Fruit fly (Drosophila melanogaster) whole organism, embryonic: ENCODE results near the gene CG31559.

Experiments used
- Asciz ChIP-seq: fragments of 200-800 bp; sonication (Bioruptor generic); optimal IDR thresholded peaks from 2 replicates; lab custom pipeline; 2017; ENCODE audit warnings: missing biosample characterization, mild to moderate bottlenecking, missing genetic modification characterization, missing genetic modification reagents
- Atf3 ChIP-seq: fragments of 200-800 bp; sonication (Bioruptor generic); optimal IDR thresholded peaks from 3 replicates; lab custom pipeline; 2016; ENCODE audit warnings: missing biosample characterization, missing genetic modification characterization
- BEAF-32 ChIP-seq: fragments of 200-800 bp; sonication (Bioruptor generic); optimal IDR thresholded peaks from 3 replicates; lab custom pipeline; 2017; ENCODE audit warnings: missing biosample characterization, missing genetic modification characterization, mild to moderate bottlenecking, moderate library complexity, missing genetic modification reagents
- Blimp-1 ChIP-seq: fragments of 200-800 bp; sonication (Bioruptor generic); optimal IDR thresholded peaks from 3 replicates; lab custom pipeline; 2018; ENCODE audit warnings: missing biosample characterization, missing genetic modification characterization, mild to moderate bottlenecking, moderate library complexity, missing genetic modification reagents
- CG10654 ChIP-seq: fragments of 200-800 bp; sonication (Bioruptor generic); optimal IDR thresholded peaks from 2 replicates; lab custom pipeline; 2016; ENCODE audit warnings: missing biosample characterization, missing genetic modification characterization
- CG10959 ChIP-seq: fragments of 200-800 bp; sonication (Bioruptor generic); IDR thresholded peaks from 2 replicates; pipeline ENCODE4 v1.3.6; 2022; ENCODE audit warnings: missing biosample characterization, missing genetic modification characterization
- CG11504 ChIP-seq: fragments of 200-800 bp; sonication (Bioruptor generic); optimal IDR thresholded peaks from 3 replicates; lab custom pipeline; 2019; ENCODE audit warnings: missing biosample characterization, mild to moderate bottlenecking, missing genetic modification characterization, moderate library complexity
- CG12219 ChIP-seq: fragments of 200-800 bp; sonication (Bioruptor generic); optimal IDR thresholded peaks from 3 replicates; lab custom pipeline; 2018; ENCODE audit warnings: missing biosample characterization, mild to moderate bottlenecking, missing genetic modification characterization
- CG13123 ChIP-seq: fragments of 200-800 bp; sonication (Bioruptor generic); optimal IDR thresholded peaks from 2 replicates; lab custom pipeline; 2016; ENCODE audit warnings: missing biosample characterization, missing genetic modification characterization
- CG14014 ChIP-seq: fragments of 200-800 bp; sonication (Bioruptor generic); IDR thresholded peaks from 2 replicates; pipeline ENCODE4 v1.3.6; 2022; ENCODE audit warnings: missing biosample characterization, missing genetic modification characterization
- CG14441 ChIP-seq: fragments of 200-800 bp; sonication (Bioruptor generic); IDR thresholded peaks from 2 replicates; pipeline ENCODE4 v1.3.6; 2022; ENCODE audit warnings: missing biosample characterization, missing genetic modification characterization
- CG14667 ChIP-seq: fragments of 200-800 bp; sonication (Bioruptor generic); IDR thresholded peaks from 2 replicates; pipeline ENCODE4 v1.3.6; 2022; ENCODE audit warnings: missing biosample characterization, missing genetic modification characterization
- CG16813 ChIP-seq: fragments of 200-800 bp; sonication (Bioruptor generic); IDR thresholded peaks from 3 replicates; pipeline ENCODE4 v1.3.6; 2022; ENCODE audit warnings: missing biosample characterization, missing genetic modification characterization; ENCODE audit not compliant: partially characterized antibody
- CG16815 ChIP-seq: fragments of 200-800 bp; sonication (Bioruptor generic); optimal IDR thresholded peaks from 3 replicates; lab custom pipeline; 2017; ENCODE audit warnings: missing biosample characterization, mild to moderate bottlenecking, missing genetic modification characterization
- CG17359 ChIP-seq: fragments of 200-800 bp; sonication (Bioruptor generic); optimal IDR thresholded peaks from 3 replicates; lab custom pipeline; 2018; ENCODE audit warnings: missing biosample characterization, mild to moderate bottlenecking, missing genetic modification characterization, moderate library complexity
- CG17361 ChIP-seq: fragments of 200-800 bp; sonication (Bioruptor generic); IDR thresholded peaks from 3 replicates; pipeline ENCODE4 v1.3.6; 2022; ENCODE audit warnings: missing biosample characterization, missing genetic modification characterization
- CG17912 ChIP-seq: fragments of 200-800 bp; sonication (Bioruptor generic); optimal IDR thresholded peaks from 2 replicates; lab custom pipeline; 2018; ENCODE audit warnings: missing biosample characterization, mild to moderate bottlenecking, missing genetic modification characterization
- CG18599 ChIP-seq: fragments of 200-800 bp; sonication (Bioruptor generic); optimal IDR thresholded peaks from 3 replicates; lab custom pipeline; 2017; ENCODE audit warnings: missing biosample characterization, missing genetic modification characterization, mild to moderate bottlenecking, moderate library complexity, missing genetic modification reagents
- CG34224 ChIP-seq: fragments of 200-800 bp; sonication (Bioruptor generic); IDR thresholded peaks from 3 replicates; pipeline ENCODE4 v1.3.6; 2022; ENCODE audit warnings: missing biosample characterization, missing genetic modification characterization; ENCODE audit not compliant: partially characterized antibody
- CG3995 ChIP-seq: fragments of 200-800 bp; sonication (Bioruptor generic); optimal IDR thresholded peaks from 3 replicates; lab custom pipeline; 2016; ENCODE audit warnings: missing biosample characterization, missing genetic modification characterization
- CG5180 ChIP-seq: fragments of 200-800 bp; sonication (Bioruptor generic); optimal IDR thresholded peaks from 3 replicates; lab custom pipeline; 2017; ENCODE audit warnings: missing biosample characterization, missing genetic modification characterization, mild to moderate bottlenecking, moderate library complexity, missing genetic modification reagents
- CG6689 ChIP-seq: fragments of 200-800 bp; sonication (Bioruptor generic); IDR thresholded peaks from 2 replicates; pipeline ENCODE4 v1.3.6; 2022; ENCODE audit warnings: missing biosample characterization, missing genetic modification characterization
- CG7963 ChIP-seq: fragments of 200-800 bp; sonication (Bioruptor generic); IDR thresholded peaks from 3 replicates; pipeline ENCODE4 v1.3.6; 2022; ENCODE audit warnings: missing biosample characterization, missing genetic modification characterization; ENCODE audit not compliant: partially characterized antibody
- CG9727 ChIP-seq: fragments of 200-800 bp; sonication (Bioruptor generic); optimal IDR thresholded peaks from 3 replicates; lab custom pipeline; 2017; ENCODE audit warnings: missing biosample characterization, mild to moderate bottlenecking, missing genetic modification characterization
- CG9876 ChIP-seq: fragments of 200-800 bp; sonication (Bioruptor generic); optimal IDR thresholded peaks from 2 replicates; lab custom pipeline; 2016; ENCODE audit warnings: missing biosample characterization, missing genetic modification characterization
- CHES-1-like ChIP-seq: fragments of 200-800 bp; sonication (Bioruptor generic); optimal IDR thresholded peaks from 2 replicates; lab custom pipeline; 2016; ENCODE audit warnings: missing biosample characterization, missing genetic modification characterization
- D19B ChIP-seq: fragments of 200-800 bp; sonication (Bioruptor generic); optimal IDR thresholded peaks from 2 replicates; lab custom pipeline; 2017; ENCODE audit warnings: missing biosample characterization, mild to moderate bottlenecking, missing genetic modification characterization
- Gug ChIP-seq: fragments of 200-800 bp; sonication (Bioruptor generic); IDR thresholded peaks from 4 replicates; pipeline ENCODE4 v1.3.6; 2022; ENCODE audit warnings: missing biosample characterization, missing genetic modification characterization
- Hr51 ChIP-seq, 2 experiments: fragments of 200-800 bp; sonication (Bioruptor generic); optimal IDR thresholded peaks; 2 replicates in 1 of 2; 3 replicates in 1 of 2; lab custom pipeline; 2016 to 2018; ENCODE audit warnings: missing biosample characterization in 2 of 2, missing genetic modification characterization in 2 of 2, mild to moderate bottlenecking in 1 of 2, moderate library complexity in 1 of 2
- Jarid2 ChIP-seq: fragments of 200-800 bp; sonication (Bioruptor generic); optimal IDR thresholded peaks from 3 replicates; lab custom pipeline; 2017; ENCODE audit warnings: mild to moderate bottlenecking, missing biosample characterization, missing genetic modification reagents, missing genetic modification characterization
- MTF-1 ChIP-seq: fragments of 200-800 bp; sonication (Bioruptor generic); optimal IDR thresholded peaks from 2 replicates; lab custom pipeline; 2018; ENCODE audit warnings: missing biosample characterization, mild to moderate bottlenecking, missing genetic modification characterization, borderline replicate concordance
- Med ChIP-seq: fragments of 200-800 bp; sonication (Bioruptor generic); peaks from one replicate; lab custom pipeline; 2016; ENCODE audit warnings: missing biosample characterization, missing genetic modification characterization, mild to moderate bottlenecking, inconsistent platforms, moderate library complexity
- Neu2 ChIP-seq: fragments of 200-800 bp; sonication (Bioruptor generic); optimal IDR thresholded peaks from 3 replicates; lab custom pipeline; 2016; ENCODE audit warnings: missing biosample characterization, missing genetic modification characterization, borderline replicate concordance
- ato ChIP-seq: fragments of 200-800 bp; sonication (Bioruptor generic); IDR thresholded peaks from 2 replicates; pipeline ENCODE4 v1.3.6; 2022; ENCODE audit warnings: missing biosample characterization, missing genetic modification characterization; ENCODE audit not compliant: partially characterized antibody
- ci ChIP-seq: fragments of 200-800 bp; sonication (Bioruptor generic); IDR thresholded peaks from 3 replicates; pipeline ENCODE4 v1.3.6; 2022; ENCODE audit warnings: missing biosample characterization, missing genetic modification characterization
- corto ChIP-seq: fragments of 200-800 bp; sonication (Bioruptor generic); optimal IDR thresholded peaks from 2 replicates; lab custom pipeline; 2016; ENCODE audit warnings: missing biosample characterization, mild to moderate bottlenecking, missing genetic modification characterization, moderate library complexity
- gsb ChIP-seq: fragments of 200-800 bp; sonication (Bioruptor generic); IDR thresholded peaks from 2 replicates; pipeline ENCODE4 v1.3.6; 2022; ENCODE audit warnings: missing biosample characterization, missing genetic modification characterization
- otp ChIP-seq: fragments of 200-800 bp; sonication (Bioruptor generic); IDR thresholded peaks from 3 replicates; pipeline ENCODE4, ENCODE4 v1.3.6; 2022; ENCODE audit warnings: missing biosample characterization, missing genetic modification characterization
- prd ChIP-seq, 3 experiments: fragments of >200 bp in 2 of 3; fragments of 200-800 bp in 1 of 3; sonication (Bioruptor generic) in 1 of 3; optimal IDR thresholded peaks in 2 of 3; IDR thresholded peaks in 1 of 3; 2 replicates in 2 of 3; 3 replicates in 1 of 3; pipeline versions ENCODE4 v1.3.6 to Lab custom; 2017 to 2022; ENCODE audit warnings: missing biosample characterization in 1 of 3, missing genetic modification characterization in 1 of 3
- psq ChIP-seq: fragments of 200-800 bp; sonication (Bioruptor generic); optimal IDR thresholded peaks from 2 replicates; lab custom pipeline; 2017; ENCODE audit warnings: missing biosample characterization, missing genetic modification characterization
- sens ChIP-seq: fragments of 200-800 bp; sonication (Bioruptor generic); peaks from one replicate; lab custom pipeline; 2016; ENCODE audit warnings: missing biosample characterization, missing genetic modification characterization
- slbo ChIP-seq: fragments of 200-800 bp; sonication (Bioruptor generic); IDR thresholded peaks from 2 replicates; pipeline ENCODE4 v1.3.6; 2022; ENCODE audit warnings: missing biosample characterization, missing genetic modification characterization
- so ChIP-seq: fragments of 200-800 bp; sonication (Bioruptor generic); IDR thresholded peaks from 3 replicates; pipeline ENCODE4 v1.3.6; 2022; ENCODE audit warnings: missing biosample characterization, missing genetic modification characterization
- stwl ChIP-seq: fragments of 200-800 bp; sonication (Bioruptor generic); optimal IDR thresholded peaks from 3 replicates; lab custom pipeline; 2018; ENCODE audit warnings: missing biosample characterization, mild to moderate bottlenecking, missing genetic modification characterization, moderate library complexity
- tgo ChIP-seq: fragments of 200-800 bp; sonication (Bioruptor generic); IDR thresholded peaks from 3 replicates; pipeline ENCODE4 v1.3.6; 2022; ENCODE audit warnings: missing biosample characterization, missing genetic modification characterization
- tin ChIP-seq: fragments of 200-800 bp; sonication (Bioruptor generic); optimal IDR thresholded peaks from 3 replicates; lab custom pipeline; 2016; ENCODE audit warnings: missing biosample characterization, missing genetic modification characterization
- wor ChIP-seq: fragments of 200-800 bp; sonication (Bioruptor generic); IDR thresholded peaks from 2 replicates; pipeline ENCODE4 v1.3.6; 2022; ENCODE audit warnings: missing biosample characterization, missing genetic modification characterization

The CG31559 gene

DNA sequence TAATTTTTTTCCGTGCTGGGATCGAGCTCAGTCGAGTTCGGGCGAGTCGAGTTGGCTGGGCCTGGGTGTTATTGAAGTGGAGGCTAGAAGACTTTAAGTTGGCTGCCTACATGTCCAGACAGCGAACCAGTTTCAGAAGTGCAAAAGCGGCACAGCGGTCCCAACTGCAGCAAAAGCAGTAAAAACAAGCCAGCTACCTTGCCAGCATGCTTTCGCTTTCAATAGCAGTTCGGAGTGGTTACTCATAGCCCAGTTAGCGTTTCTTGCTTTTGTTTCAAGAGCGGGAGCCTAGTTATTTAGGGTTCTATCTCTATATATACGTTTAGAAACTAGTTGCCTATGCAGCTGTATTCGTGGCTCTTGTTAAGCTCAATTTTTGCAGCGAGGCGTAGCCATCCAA is 54.3 kb downstream of the CG31559 start (continued):
- no peak for TF ChIP-seq slbo (GFP tag; lab: Robert Waterston, UW)
- TF ChIP-seq CG6689 (GFP tag; lab: Robert Waterston, UW), result no peak
- TF ChIP-seq psq (GFP tag; lab: Kevin White, UChicago), result no peak
- TF ChIP-seq CG16813 (GFP tag; lab: Robert Waterston, UW), result no peak
- TF ChIP-seq, all 482 proteins: peak for 5

DNA sequence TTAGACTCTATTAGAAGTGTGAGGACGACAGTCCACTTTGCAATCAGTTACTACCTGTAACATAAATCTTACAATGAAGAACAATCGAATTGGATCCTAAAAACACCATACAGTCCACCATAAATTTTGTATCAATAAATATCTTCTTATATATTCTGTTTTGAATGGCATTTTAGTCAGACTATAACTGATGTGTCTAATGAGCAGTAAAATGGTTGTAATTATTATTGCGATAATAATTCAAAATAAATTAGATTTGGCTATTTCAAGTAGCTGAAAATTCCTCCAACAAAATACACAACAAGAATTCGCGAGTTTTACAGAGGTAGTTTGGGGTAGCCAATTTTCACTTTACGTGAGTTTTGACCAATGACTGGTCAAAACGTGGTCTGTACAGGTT is 54.7 kb downstream of the CG31559 start:
- peak; percentile 69 for TF ChIP-seq sens (GFP tag; lab: Kevin White, UChicago)
- peak; percentile 22 for TF ChIP-seq CG11504
- TF ChIP-seq D19B, result no peak
- TF ChIP-seq CG9876 (GFP tag; lab: Kevin White, UChicago), result no peak

DNA sequence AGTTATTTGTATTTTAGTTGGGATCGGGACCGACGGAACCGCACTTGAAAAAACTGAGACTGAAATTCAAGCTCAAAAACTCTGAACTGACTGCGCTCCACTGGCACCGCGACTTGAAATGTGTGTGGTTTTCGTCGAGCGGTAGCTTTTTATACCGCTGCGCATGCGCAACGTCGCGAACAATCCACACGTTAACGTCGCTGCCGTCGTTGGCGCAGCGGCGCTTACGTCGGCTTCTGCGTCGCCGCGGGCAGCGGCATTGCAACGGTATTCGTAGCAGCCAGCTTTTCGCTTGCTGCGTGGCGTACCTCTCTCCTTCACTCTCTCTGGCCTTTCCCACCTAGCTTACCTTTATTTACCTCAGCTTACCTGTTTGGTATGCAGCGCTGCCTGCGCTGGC is 56.3 kb downstream of the CG31559 start, which contains the start of gene Gasp:
Gene Gasp (minus strand): TSS at position 124 of the 400 bp plus-strand sequence.
- TF ChIP-seq CG3995, result no peak
- TF ChIP-seq Blimp-1, result peak; percentile 18
- no peak for TF ChIP-seq so (GFP tag; lab: Robert Waterston, UW)
- no peak for TF ChIP-seq gsb (GFP tag; lab: Robert Waterston, UW)
- TF ChIP-seq Atf3 (GFP tag; lab: Kevin White, UChicago), result no peak
- TF ChIP-seq CG18599 (GFP tag; lab: Kevin White, UChicago), result no peak
- no peak for TF ChIP-seq CHES-1-like (GFP tag; lab: Kevin White, UChicago)
- peak; percentile 22 for TF ChIP-seq CG5180 (GFP tag; lab: Kevin White, UChicago)
- TF ChIP-seq corto (GFP tag; lab: Kevin White, UChicago), result no peak
- TF ChIP-seq BEAF-32 (GFP tag; lab: Kevin White, UChicago), result no peak
- TF ChIP-seq CG17361, result no peak
- no peak for TF ChIP-seq CG14014
- TF ChIP-seq CG17912 (GFP tag; lab: Kevin White, UChicago), result no peak
- no peak for TF ChIP-seq CG16815 (GFP tag; lab: Kevin White, UChicago)
- no peak for TF ChIP-seq MTF-1 (GFP tag; lab: Kevin White, UChicago)
- TF ChIP-seq Med (GFP tag; lab: Kevin White, UChicago), result peak; percentile 64
- no peak for TF ChIP-seq CG12219 (GFP tag; lab: Kevin White, UChicago)
- no peak for TF ChIP-seq tin (GFP tag; lab: Kevin White, UChicago)
- TF ChIP-seq tgo (GFP tag; lab: Robert Waterston, UW), result no peak
- TF ChIP-seq CG10654 (GFP tag; lab: Kevin White, UChicago), result no peak
- TF ChIP-seq ci (GFP tag; lab: Robert Waterston, UW), result no peak
- TF ChIP-seq CG13123, result no peak
- no peak for TF ChIP-seq Asciz (GFP tag; lab: Kevin White, UChicago)
- no peak for TF ChIP-seq Gug (GFP tag; lab: Robert Waterston, UW)
- TF ChIP-seq Neu2 (GFP tag; lab: Kevin White, UChicago), result no peak
- no peak for TF ChIP-seq CG9727
- no peak for TF ChIP-seq prd (optimal IDR thresholded peaks at IDR 0.05; lab: Kevin White, UChicago)
- TF ChIP-seq prd (GFP tag; IDR thresholded peaks at IDR 0.05; lab: Robert Waterston, UW), result no peak
- TF ChIP-seq CG14667 (GFP tag; lab: Robert Waterston, UW), result no peak
- no peak for TF ChIP-seq CG17359 (tag; lab: Kevin White, UChicago)
- TF ChIP-seq CG14441 (GFP tag; lab: Robert Waterston, UW), result no peak
- TF ChIP-seq Hr51 (GFP tag; optimal IDR thresholded peaks at IDR 0.05; lab: Kevin White, UChicago), result no peak
- TF ChIP-seq CG7963 (GFP tag; lab: Robert Waterston, UW), result no peak
- TF ChIP-seq wor (GFP tag; lab: Robert Waterston, UW), result no peak
- TF ChIP-seq ato, result no peak
- peak; percentile 24 for TF ChIP-seq Jarid2 (GFP tag; lab: Kevin White, UChicago)
- peak; percentile 36; the same call in 1 of the 3 replicates for TF ChIP-seq CG34224 (GFP tag; lab: Robert Waterston, UW)
- TF ChIP-seq otp, result 0 out of 3 replicates have a peak, but pooled peaks have one; percentile 39
- no peak for TF ChIP-seq CG10959 (GFP tag; lab: Robert Waterston, UW)
- peak; percentile 26 for TF ChIP-seq stwl (tag; lab: Kevin White, UChicago)
